Worm (Caenorhabditis elegans): ENCODE data around the gene ZK809.1.

DNA sequence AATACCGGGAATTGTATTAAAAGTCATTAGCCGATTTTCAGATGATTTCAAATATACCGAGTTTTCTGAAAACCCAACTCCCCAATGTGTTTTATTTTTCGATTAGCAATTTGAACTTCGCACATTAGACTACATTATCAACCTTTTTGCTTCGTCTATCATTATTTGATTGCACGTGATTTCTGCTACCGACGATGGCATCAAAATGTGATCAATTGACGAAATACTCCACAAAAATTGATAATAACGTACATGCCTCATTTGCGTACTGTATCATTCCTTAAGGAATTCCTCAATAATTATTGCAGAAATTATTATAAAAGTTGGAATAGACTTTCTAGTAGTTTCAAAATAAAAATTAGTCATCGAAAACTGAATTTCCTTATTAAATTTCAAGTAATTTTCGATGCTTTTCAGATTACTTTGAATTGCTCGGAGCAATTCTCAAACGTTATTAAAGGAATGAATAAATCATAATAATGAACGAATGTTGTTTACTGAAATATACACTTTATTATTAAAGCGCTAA lies 18.1 kb upstream of the ZK809.1 start:
- no peak for TF ChIP-seq ztf-11 (tag; optimal IDR thresholded peaks at IDR 0.05)
- no peak for TF ChIP-seq ceh-16 (tag; optimal IDR thresholded peaks at IDR 0.05)
- TF ChIP-seq F13H6.1 (tag; optimal IDR thresholded peaks at IDR 0.05), result no peak
- TF ChIP-seq ceh-82 (tag; optimal IDR thresholded peaks at IDR 0.05), result no peak
- no peak for TF ChIP-seq ZK546.5 (tag; optimal IDR thresholded peaks at IDR 0.05)
- no peak for TF ChIP-seq lin-13 (GFP tag; optimal IDR thresholded peaks at IDR 0.05)
- no peak for TF ChIP-seq nhr-10 (tag; optimal IDR thresholded peaks at IDR 0.05)
- TF ChIP-seq nhr-23 (tag; optimal IDR thresholded peaks at IDR 0.05), result no peak
- TF ChIP-seq ztf-4 (tag; optimal IDR thresholded peaks at IDR 0.05), result no peak

Data from whole organism, L2 larva.